Worm (Caenorhabditis elegans): Measurements from ENCODE around the gene gsto-2.

The gsto-2 gene

DNA sequence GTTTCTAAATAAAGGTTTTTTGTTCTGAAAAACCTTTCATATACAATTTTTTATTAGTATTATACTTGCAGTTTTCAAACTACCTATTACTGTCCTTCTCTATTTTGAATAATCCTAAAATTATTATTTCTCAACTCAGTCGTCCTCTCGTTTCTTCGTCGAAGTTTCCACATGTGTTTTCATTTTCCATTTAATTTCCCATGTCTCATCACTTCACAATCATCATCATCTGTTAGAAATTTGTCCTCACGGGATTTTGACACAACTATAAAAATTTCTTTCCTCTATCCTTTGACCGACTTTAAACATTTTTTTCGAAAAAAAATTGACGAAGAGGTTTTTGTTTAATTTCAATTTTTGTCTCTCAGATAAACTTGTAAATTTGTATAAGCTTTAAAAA is 19.1 kb upstream of the gsto-2 start:
- TF ChIP-seq hmbx-1 (tag; optimal IDR thresholded peaks at IDR 0.05), result no peak
- no peak for TF ChIP-seq sea-1 (GFP tag; conservative IDR thresholded peaks at IDR 0.05)
- no peak for TF ChIP-seq ama-1 (optimal IDR thresholded peaks at IDR 0.05)
- no peak for TF ChIP-seq ceh-36 (tag; optimal IDR thresholded peaks at IDR 0.05)
- no peak for TF ChIP-seq ceh-13 (GFP tag; optimal IDR thresholded peaks at IDR 0.05)
- TF ChIP-seq tbx-37 (GFP tag; conservative IDR thresholded peaks at IDR 0.05), result no peak
- no peak for TF ChIP-seq hnd-1 (tag; optimal IDR thresholded peaks at IDR 0.05)
- no peak for TF ChIP-seq B0310.2 (tag; optimal IDR thresholded peaks at IDR 0.05)
- TF ChIP-seq ets-7 (tag; optimal IDR thresholded peaks at IDR 0.05), result no peak
- no peak for TF ChIP-seq hmg-4 (GFP tag; optimal IDR thresholded peaks at IDR 0.05)
- no peak for TF ChIP-seq tra-4 (tag; optimal IDR thresholded peaks at IDR 0.05)

DNA sequence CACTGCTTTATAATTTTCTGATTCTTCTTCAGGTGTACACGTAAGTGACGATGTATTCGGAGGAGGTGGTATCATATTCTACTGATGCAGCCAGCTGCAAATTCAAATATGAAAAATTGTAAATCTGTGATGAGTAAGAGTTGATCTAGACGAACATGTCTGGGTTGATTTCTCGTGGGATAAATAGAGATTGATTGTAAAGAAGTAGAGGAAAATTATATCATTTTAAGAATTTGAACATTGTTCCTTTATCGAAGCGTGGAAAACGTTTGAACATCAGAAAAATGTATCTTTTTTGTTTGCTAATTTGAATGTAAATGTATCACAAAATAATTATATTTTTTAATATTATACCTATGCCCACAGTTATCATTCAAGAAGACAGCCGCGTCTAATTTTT is 9.1 kb upstream of the gsto-2 start, which contains the start of gene ZC21.6:
Gene ZC21.6 (minus strand): TSS at position 101 of the 400 bp plus-strand sequence.
- TF ChIP-seq tbx-37 (GFP tag; conservative IDR thresholded peaks at IDR 0.05), result no peak
- no peak for TF ChIP-seq hnd-1 (tag; optimal IDR thresholded peaks at IDR 0.05)
- no peak for TF ChIP-seq hmg-4 (GFP tag; optimal IDR thresholded peaks at IDR 0.05)
- no peak for TF ChIP-seq flt-1 (GFP tag; IDR thresholded peaks at IDR 0.05)
- no peak for TF ChIP-seq aly-1 (tag; optimal IDR thresholded peaks at IDR 0.05)
- TF ChIP-seq hmbx-1 (tag; optimal IDR thresholded peaks at IDR 0.05), result no peak
- TF ChIP-seq scrt-1 (GFP tag; IDR thresholded peaks at IDR 0.05), result no peak
- TF ChIP-seq tra-4 (tag; optimal IDR thresholded peaks at IDR 0.05), result no peak
- TF ChIP-seq tbx-11 (GFP tag; IDR thresholded peaks at IDR 0.05), result no peak
- TF ChIP-seq ets-7 (tag; optimal IDR thresholded peaks at IDR 0.05), result no peak
- TF ChIP-seq sea-1 (GFP tag; conservative IDR thresholded peaks at IDR 0.05), result no peak
- TF ChIP-seq pes-1 (GFP tag; IDR thresholded peaks at IDR 0.05), result no peak
- no peak for TF ChIP-seq ceh-13 (GFP tag; optimal IDR thresholded peaks at IDR 0.05)
- TF ChIP-seq ama-1 (optimal IDR thresholded peaks at IDR 0.05), result no peak
- TF ChIP-seq ceh-36 (tag; optimal IDR thresholded peaks at IDR 0.05), result no peak

DNA sequence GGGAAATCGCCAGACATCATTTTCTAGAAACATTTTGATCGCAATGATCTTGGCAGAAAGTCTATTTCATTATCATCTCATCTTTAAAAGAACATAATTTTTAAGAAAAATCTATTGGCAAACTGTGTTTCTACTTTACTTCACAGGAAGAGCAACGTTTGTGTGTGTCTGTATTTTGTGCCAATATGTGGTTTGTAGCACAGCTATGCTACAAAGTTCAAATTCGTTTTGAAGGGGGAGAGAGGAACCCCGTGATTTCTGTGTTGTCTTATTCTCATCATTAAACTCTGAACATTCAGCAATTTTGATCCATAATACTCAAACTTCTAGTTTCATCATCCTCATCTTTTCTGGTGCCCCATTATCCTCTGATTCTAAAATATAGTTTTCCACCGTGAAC is 2.9 kb upstream of the gsto-2 start:
- no peak for TF ChIP-seq hmbx-1 (tag; optimal IDR thresholded peaks at IDR 0.05)
- TF ChIP-seq tra-4 (tag; optimal IDR thresholded peaks at IDR 0.05), result no peak
- no peak for TF ChIP-seq B0310.2 (tag; optimal IDR thresholded peaks at IDR 0.05)
- no peak for TF ChIP-seq hmg-4 (GFP tag; optimal IDR thresholded peaks at IDR 0.05)
- TF ChIP-seq ceh-13 (GFP tag; optimal IDR thresholded peaks at IDR 0.05), result no peak
- no peak for TF ChIP-seq aly-1 (tag; optimal IDR thresholded peaks at IDR 0.05)
- TF ChIP-seq scrt-1 (GFP tag; IDR thresholded peaks at IDR 0.05), result no peak
- TF ChIP-seq flt-1 (GFP tag; IDR thresholded peaks at IDR 0.05), result no peak
- no peak for TF ChIP-seq tbx-11 (GFP tag; IDR thresholded peaks at IDR 0.05)
- no peak for TF ChIP-seq ceh-36 (tag; optimal IDR thresholded peaks at IDR 0.05)
- TF ChIP-seq F13C5.2 (tag; optimal IDR thresholded peaks at IDR 0.05), result no peak
- TF ChIP-seq sea-1 (GFP tag; conservative IDR thresholded peaks at IDR 0.05), result no peak
- no peak for TF ChIP-seq ets-7 (tag; optimal IDR thresholded peaks at IDR 0.05)
- no peak for TF ChIP-seq pes-1 (GFP tag; IDR thresholded peaks at IDR 0.05)
- no peak for TF ChIP-seq tbx-37 (GFP tag; conservative IDR thresholded peaks at IDR 0.05)
- TF ChIP-seq hnd-1 (tag; optimal IDR thresholded peaks at IDR 0.05), result no peak
- TF ChIP-seq ama-1 (optimal IDR thresholded peaks at IDR 0.05), result no peak

DNA sequence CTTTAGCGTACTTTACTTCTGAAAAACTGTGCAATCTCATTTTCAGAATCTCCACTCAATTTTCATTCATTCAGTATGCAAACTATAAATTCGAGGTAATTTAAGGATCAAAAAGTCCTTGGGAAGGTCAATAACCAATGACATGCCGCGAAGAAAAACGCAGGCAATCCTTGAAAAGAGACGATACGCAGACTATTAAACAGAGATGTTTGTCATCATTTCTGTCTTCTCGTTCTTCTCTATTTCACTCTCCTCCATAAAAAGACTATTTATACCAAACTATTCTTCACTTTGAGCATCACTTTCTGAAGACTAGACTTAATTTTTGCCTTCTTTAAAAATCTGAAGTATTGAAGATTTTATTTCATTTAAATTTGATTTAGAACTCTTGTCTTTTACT is 2.4 kb upstream of the gsto-2 start, which contains the start of gene C02D5.4:
Gene C02D5.4 (plus strand): TSS at position 41 of the 400 bp plus-strand sequence.
- TF ChIP-seq B0310.2 (tag; optimal IDR thresholded peaks at IDR 0.05) (no peak), ama-1 (optimal IDR thresholded peaks at IDR 0.05) (no peak), pes-1 (GFP tag; IDR thresholded peaks at IDR 0.05) (no peak), scrt-1 (GFP tag; IDR thresholded peaks at IDR 0.05) (no peak), sea-1 (GFP tag; conservative IDR thresholded peaks at IDR 0.05) (no peak), aly-1 (tag; optimal IDR thresholded peaks at IDR 0.05) (no peak), hmbx-1 (tag; optimal IDR thresholded peaks at IDR 0.05) (no peak), tra-4 (tag; optimal IDR thresholded peaks at IDR 0.05) (no peak), tbx-37 (GFP tag; conservative IDR thresholded peaks at IDR 0.05) (no peak), F13C5.2 (tag; optimal IDR thresholded peaks at IDR 0.05) (no peak), hmg-4 (GFP tag; optimal IDR thresholded peaks at IDR 0.05) (no peak), ets-7 (tag; optimal IDR thresholded peaks at IDR 0.05) (no peak), tbx-11 (GFP tag; IDR thresholded peaks at IDR 0.05) (no peak), ceh-13 (GFP tag; optimal IDR thresholded peaks at IDR 0.05) (no peak)

DNA sequence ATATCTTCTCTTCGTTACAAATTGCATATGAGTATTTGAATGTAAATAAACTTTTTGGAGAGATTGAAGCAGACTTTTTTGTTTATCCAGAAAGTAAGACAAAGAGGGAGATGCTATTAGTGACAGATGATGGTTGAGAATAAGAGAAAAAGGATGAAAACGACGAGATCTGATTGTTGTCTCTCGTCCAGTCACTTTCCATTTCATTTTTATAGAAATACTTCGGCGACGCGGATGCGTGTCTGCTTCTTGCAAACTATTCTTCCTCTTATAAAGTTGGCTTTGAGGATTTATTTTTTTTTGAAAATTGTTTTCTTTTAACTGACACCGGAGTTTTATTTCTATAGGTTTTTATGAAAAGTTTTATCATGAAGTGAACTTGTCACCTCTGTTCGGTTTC is 1.1 kb downstream of the gsto-2 start:
- no peak for TF ChIP-seq aly-1 (tag; optimal IDR thresholded peaks at IDR 0.05)
- no peak for TF ChIP-seq F13C5.2 (tag; optimal IDR thresholded peaks at IDR 0.05)
- TF ChIP-seq sea-1 (GFP tag; conservative IDR thresholded peaks at IDR 0.05), result no peak
- TF ChIP-seq scrt-1 (GFP tag; IDR thresholded peaks at IDR 0.05), result no peak
- no peak for TF ChIP-seq tbx-11 (GFP tag; IDR thresholded peaks at IDR 0.05)
- TF ChIP-seq B0310.2 (tag; optimal IDR thresholded peaks at IDR 0.05), result no peak
- TF ChIP-seq ets-7 (tag; optimal IDR thresholded peaks at IDR 0.05), result no peak
- TF ChIP-seq hmg-4 (GFP tag; optimal IDR thresholded peaks at IDR 0.05), result no peak
- TF ChIP-seq hnd-1 (tag; optimal IDR thresholded peaks at IDR 0.05), result no peak
- TF ChIP-seq ceh-13 (GFP tag; optimal IDR thresholded peaks at IDR 0.05), result no peak
- TF ChIP-seq tbx-37 (GFP tag; conservative IDR thresholded peaks at IDR 0.05), result no peak
- no peak for TF ChIP-seq tra-4 (tag; optimal IDR thresholded peaks at IDR 0.05)
- no peak for TF ChIP-seq flt-1 (GFP tag; IDR thresholded peaks at IDR 0.05)
- TF ChIP-seq hmbx-1 (tag; optimal IDR thresholded peaks at IDR 0.05), result no peak
- TF ChIP-seq ceh-36 (tag; optimal IDR thresholded peaks at IDR 0.05), result no peak
- TF ChIP-seq ama-1 (optimal IDR thresholded peaks at IDR 0.05), result no peak
- TF ChIP-seq pes-1 (GFP tag; IDR thresholded peaks at IDR 0.05), result no peak

DNA sequence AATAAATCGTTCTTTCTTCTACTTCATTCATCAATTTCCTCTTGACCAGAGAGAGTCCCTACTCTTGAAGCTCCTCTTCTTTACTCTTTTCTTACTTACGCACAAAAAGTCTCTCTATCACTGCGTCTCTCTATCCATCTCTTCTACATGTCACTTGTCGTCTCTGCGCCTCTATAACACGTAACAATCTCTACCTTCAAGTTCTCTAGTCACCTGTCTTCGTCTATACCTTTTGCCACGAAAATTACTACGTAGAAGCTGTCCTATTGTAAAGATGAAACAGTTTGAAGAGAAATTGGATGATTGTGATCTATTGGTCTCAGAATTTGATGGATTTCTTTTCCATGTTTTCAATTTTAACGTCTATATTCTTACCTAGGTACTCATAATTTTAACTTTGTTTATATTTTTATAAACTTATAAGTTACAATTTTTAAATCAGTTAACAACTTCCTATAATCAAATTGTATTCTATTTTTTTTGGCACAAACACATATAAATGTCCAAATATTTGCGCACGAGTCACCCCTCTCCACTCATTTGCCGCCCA is 2.3 kb downstream of the gsto-2 start, which contains the start of gene C02D5.2:
Gene C02D5.2 (plus strand): TSS at position 500 of the 550 bp plus-strand sequence.
- TF ChIP-seq ceh-36 (tag; optimal IDR thresholded peaks at IDR 0.05) (no peak), hnd-1 (tag; optimal IDR thresholded peaks at IDR 0.05) (no peak), tra-4 (tag; optimal IDR thresholded peaks at IDR 0.05) (no peak), sea-1 (GFP tag; conservative IDR thresholded peaks at IDR 0.05) (no peak), pes-1 (GFP tag; IDR thresholded peaks at IDR 0.05) (no peak), ets-7 (tag; optimal IDR thresholded peaks at IDR 0.05) (no peak), scrt-1 (GFP tag; IDR thresholded peaks at IDR 0.05) (no peak), F13C5.2 (tag; optimal IDR thresholded peaks at IDR 0.05) (no peak)

DNA sequence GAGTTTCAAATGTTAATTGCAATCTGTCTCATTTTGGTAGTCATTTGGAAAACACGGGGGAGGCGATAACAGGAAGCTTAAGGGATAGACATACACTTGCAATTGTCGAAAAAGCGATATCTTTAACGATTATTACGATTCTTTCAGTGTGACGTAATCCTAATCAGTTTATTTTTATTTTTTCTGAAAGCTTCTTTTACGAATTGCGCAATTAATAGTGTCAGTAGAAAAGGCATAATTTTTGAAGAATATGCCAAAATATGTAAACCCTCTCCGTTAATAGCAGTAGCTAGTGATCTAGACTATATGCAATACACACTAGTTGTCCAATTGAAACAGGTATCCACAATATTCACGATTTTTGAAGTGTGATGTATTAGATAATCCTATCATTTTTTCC is 5.8 kb downstream of the gsto-2 start:
- TF ChIP-seq hmbx-1 (tag; optimal IDR thresholded peaks at IDR 0.05) (no peak), tbx-37 (GFP tag; conservative IDR thresholded peaks at IDR 0.05) (no peak), ceh-13 (GFP tag; optimal IDR thresholded peaks at IDR 0.05) (no peak), pes-1 (GFP tag; IDR thresholded peaks at IDR 0.05) (no peak), ceh-36 (tag; optimal IDR thresholded peaks at IDR 0.05) (no peak), tbx-11 (GFP tag; IDR thresholded peaks at IDR 0.05) (no peak)
